Worm (Caenorhabditis elegans) whole organism, L4/young adult: Measurements from ENCODE around the gene cutl-15.

Experiments
- W03F9.2 ChIP-seq: fragments of 150-350 bp; optimal IDR thresholded peaks from 2 replicates; lab custom pipeline; 2014; ENCODE audit warnings: missing biosample characterization, missing genetic modification characterization
- dao-5 ChIP-seq: sonication (generic microtip); optimal IDR thresholded peaks from 2 replicates; lab custom pipeline; 2016; ENCODE audit warnings: missing genotype, missing genetic modification characterization, moderate library complexity, missing compliant biosample characterization
- him-1 ChIP-seq: sonication (generic microtip); optimal IDR thresholded peaks from 2 replicates; lab custom pipeline; 2016; ENCODE audit warnings: missing genotype, missing genetic modification reagents, missing genetic modification characterization, missing compliant biosample characterization

ce11 chrII:8956896-8957295, 9.4 kb upstream of the cutl-15 start:
- TF ChIP-seq W03F9.2 (tag; lab: Kevin White, UChicago) (no peak), dao-5 (tag; lab: Kevin White, UChicago) (no peak), him-1 (tag; lab: Kevin White, UChicago) (no peak)
